Fruit fly (Drosophila melanogaster): ENCODE data around the gene CG13813.

dm6 chr3L:20197213-20197612 lies 34.3 kb upstream of the CG13813 start:
- TF ChIP-seq run (tag; optimal IDR thresholded peaks at IDR 0.05) (no peak), crc (GFP tag; optimal IDR thresholded peaks at IDR 0.05) (no peak), ham (GFP tag; IDR thresholded peaks at IDR 0.05) (no peak), CG10147 (GFP tag; optimal IDR thresholded peaks at IDR 0.05) (no peak), CG4707 (GFP tag; optimal IDR thresholded peaks at IDR 0.05) (no peak), CG6854 (GFP tag; optimal IDR thresholded peaks at IDR 0.05) (no peak), Lpt (GFP tag; optimal IDR thresholded peaks at IDR 0.05) (no peak), usp (GFP tag; optimal IDR thresholded peaks at IDR 0.05) (no peak), CG12659 (GFP tag; optimal IDR thresholded peaks at IDR 0.05) (no peak), pzg (GFP tag; optimal IDR thresholded peaks at IDR 0.05) (no peak), CG7357 (GFP tag; IDR thresholded peaks at IDR 0.05) (no peak), sqz (GFP tag; optimal IDR thresholded peaks at IDR 0.05) (no peak)
